Fruit fly (Drosophila melanogaster) whole organism, embryonic: ENCODE results near the gene Ufd4.

Source experiments
- Adf1 ChIP-seq: fragments of 200-800 bp; sonication (Bioruptor generic); IDR thresholded peaks from 2 replicates; pipeline ENCODE4 v1.3.6; 2022; ENCODE audit warnings: missing biosample characterization, missing genetic modification characterization
- BEAF-32 ChIP-seq: fragments of 200-800 bp; sonication (Bioruptor generic); optimal IDR thresholded peaks from 3 replicates; lab custom pipeline; 2017; ENCODE audit warnings: missing biosample characterization, missing genetic modification characterization, mild to moderate bottlenecking, moderate library complexity, missing genetic modification reagents
- Bgb ChIP-seq: fragments of 200-800 bp; sonication (Bioruptor generic); IDR thresholded peaks from 2 replicates; pipeline ENCODE4 v1.3.6; 2022; ENCODE audit warnings: missing biosample characterization, missing genetic modification characterization; ENCODE audit not compliant: partially characterized antibody
- Blimp-1 ChIP-seq: fragments of 200-800 bp; sonication (Bioruptor generic); optimal IDR thresholded peaks from 3 replicates; lab custom pipeline; 2018; ENCODE audit warnings: missing biosample characterization, missing genetic modification characterization, mild to moderate bottlenecking, moderate library complexity, missing genetic modification reagents
- CG10321 ChIP-seq: fragments of 200-800 bp; sonication (Bioruptor generic); IDR thresholded peaks from 2 replicates; pipeline ENCODE4 v1.3.6; 2022; ENCODE audit warnings: missing biosample characterization, missing genetic modification characterization
- CG10654 ChIP-seq: fragments of 200-800 bp; sonication (Bioruptor generic); optimal IDR thresholded peaks from 2 replicates; lab custom pipeline; 2016; ENCODE audit warnings: missing biosample characterization, missing genetic modification characterization
- CG10979 ChIP-seq: fragments of 200-800 bp; sonication (Bioruptor generic); optimal IDR thresholded peaks from 2 replicates; lab custom pipeline; 2018; ENCODE audit warnings: missing biosample characterization, mild to moderate bottlenecking, missing genetic modification characterization, moderate library complexity
- CG11695 ChIP-seq: fragments of 200-800 bp; sonication (Bioruptor generic); IDR thresholded peaks from 3 replicates; pipeline ENCODE4 v1.3.6; 2022; ENCODE audit warnings: missing biosample characterization, missing genetic modification characterization
- CG12659 ChIP-seq: fragments of 200-800 bp; sonication (Bioruptor generic); optimal IDR thresholded peaks from 3 replicates; lab custom pipeline; 2017; ENCODE audit warnings: mild to moderate bottlenecking, missing biosample characterization, missing genetic modification reagents, missing genetic modification characterization
- CG14014 ChIP-seq: fragments of 200-800 bp; sonication (Bioruptor generic); IDR thresholded peaks from 2 replicates; pipeline ENCODE4 v1.3.6; 2022; ENCODE audit warnings: missing biosample characterization, missing genetic modification characterization
- CG15514 ChIP-seq: fragments of 200-800 bp; sonication (Bioruptor generic); optimal IDR thresholded peaks from 3 replicates; lab custom pipeline; 2017; ENCODE audit warnings: missing biosample characterization, missing genetic modification characterization, mild to moderate bottlenecking, moderate library complexity, missing genetic modification reagents
- CG2120 ChIP-seq: fragments of 200-800 bp; sonication (Bioruptor generic); optimal IDR thresholded peaks from 3 replicates; lab custom pipeline; 2016; ENCODE audit warnings: missing biosample characterization, missing genetic modification characterization
- CG2875 ChIP-seq: fragments of 200-800 bp; sonication (Bioruptor generic); optimal IDR thresholded peaks from 2 replicates; lab custom pipeline; 2017; ENCODE audit warnings: missing biosample characterization, mild to moderate bottlenecking, missing genetic modification characterization, missing genetic modification reagents
- CG31388 ChIP-seq: fragments of 200-800 bp; sonication (Bioruptor generic); optimal IDR thresholded peaks from 2 replicates; lab custom pipeline; 2016; ENCODE audit warnings: missing biosample characterization, missing genetic modification characterization
- CG3281 ChIP-seq: fragments of 200-800 bp; sonication (Bioruptor generic); optimal IDR thresholded peaks from 3 replicates; lab custom pipeline; 2017; ENCODE audit warnings: missing biosample characterization, mild to moderate bottlenecking, missing genetic modification characterization
- CG4282 ChIP-seq: fragments of 200-800 bp; sonication (Bioruptor generic); optimal IDR thresholded peaks from 2 replicates; lab custom pipeline; 2016; ENCODE audit warnings: missing biosample characterization, missing genetic modification characterization
- CG8089 ChIP-seq: fragments of 200-800 bp; sonication (Bioruptor generic); optimal IDR thresholded peaks from 3 replicates; lab custom pipeline; 2016; ENCODE audit warnings: missing biosample characterization, missing genetic modification characterization
- CG9437 ChIP-seq: fragments of 200-800 bp; sonication (Bioruptor generic); optimal IDR thresholded peaks from 2 replicates; lab custom pipeline; 2018; ENCODE audit warnings: missing biosample characterization, mild to moderate bottlenecking, missing genetic modification characterization
- Dbx ChIP-seq: fragments of 200-800 bp; sonication (Bioruptor generic); IDR thresholded peaks from 3 replicates; pipeline ENCODE4 v1.3.6; 2022; ENCODE audit warnings: missing biosample characterization, missing genetic modification characterization
- Deaf1 ChIP-seq: fragments of 200-800 bp; optimal IDR thresholded peaks from 3 replicates; lab custom pipeline; 2019; ENCODE audit warnings: missing biosample characterization, mild to moderate bottlenecking, missing genetic modification characterization, moderate library complexity
- Dfd ChIP-seq, 2 experiments: fragments of >200 bp; optimal IDR thresholded peaks; 2 replicates each; lab custom pipeline; 2017; ENCODE audit warnings: missing biosample characterization in 2 of 2, missing genetic modification characterization in 2 of 2
- Dip3 ChIP-seq: fragments of 200-800 bp; sonication (Bioruptor generic); optimal IDR thresholded peaks from 3 replicates; lab custom pipeline; 2016; ENCODE audit warnings: missing biosample characterization, missing genetic modification characterization
- Doc3 ChIP-seq: fragments of 200-800 bp; sonication (Bioruptor generic); IDR thresholded peaks from 3 replicates; pipeline ENCODE4 v1.3.6; 2022; ENCODE audit warnings: missing biosample characterization, missing genetic modification characterization; ENCODE audit not compliant: partially characterized antibody
- Ets65A ChIP-seq: fragments of 200-800 bp; sonication (Bioruptor generic); peaks from one replicate; lab custom pipeline; 2016; ENCODE audit warnings: missing biosample characterization, missing genetic modification characterization
- HLH4C ChIP-seq: fragments of 200-800 bp; sonication (Bioruptor generic); IDR thresholded peaks from 3 replicates; pipeline ENCODE4 v1.3.6; 2022; ENCODE audit warnings: missing biosample characterization, missing genetic modification characterization; ENCODE audit not compliant: partially characterized antibody
- Jarid2 ChIP-seq: fragments of 200-800 bp; sonication (Bioruptor generic); optimal IDR thresholded peaks from 3 replicates; lab custom pipeline; 2017; ENCODE audit warnings: mild to moderate bottlenecking, missing biosample characterization, missing genetic modification reagents, missing genetic modification characterization
- Med ChIP-seq: fragments of 200-800 bp; sonication (Bioruptor generic); peaks from one replicate; lab custom pipeline; 2016; ENCODE audit warnings: missing biosample characterization, missing genetic modification characterization, mild to moderate bottlenecking, inconsistent platforms, moderate library complexity
- Meics ChIP-seq: fragments of 200-800 bp; sonication (Bioruptor generic); optimal IDR thresholded peaks from 2 replicates; lab custom pipeline; 2017; ENCODE audit warnings: missing biosample characterization, mild to moderate bottlenecking, missing genetic modification characterization
- NK7.1 ChIP-seq: fragments of 200-800 bp; sonication (Bioruptor generic); optimal IDR thresholded peaks from 3 replicates; lab custom pipeline; 2016; ENCODE audit warnings: missing biosample characterization, missing genetic modification characterization
- Rfx ChIP-seq: fragments of 200-800 bp; sonication (Bioruptor generic); IDR thresholded peaks from 2 replicates; pipeline ENCODE4 v1.3.6; 2022; ENCODE audit warnings: missing biosample characterization, missing genetic modification characterization
- Scr ChIP-seq: fragments of 200-800 bp; sonication (Bioruptor generic); IDR thresholded peaks from 2 replicates; pipeline ENCODE4 v1.3.6; 2022; ENCODE audit warnings: missing biosample characterization, missing genetic modification characterization; ENCODE audit not compliant: partially characterized antibody
- Sry-δ ChIP-seq: fragments of 200-800 bp; sonication (Bioruptor generic); optimal IDR thresholded peaks from 2 replicates; lab custom pipeline; 2016; ENCODE audit warnings: missing biosample characterization, missing genetic modification characterization
- Vsx1 ChIP-seq: fragments of 200-800 bp; sonication (Bioruptor generic); optimal IDR thresholded peaks from 2 replicates; lab custom pipeline; 2017; ENCODE audit warnings: missing biosample characterization, mild to moderate bottlenecking, missing genetic modification characterization, missing genetic modification reagents
- aop ChIP-seq: fragments of 200-800 bp; sonication (Bioruptor generic); IDR thresholded peaks from 2 replicates; pipeline ENCODE4 v1.3.6; 2022; ENCODE audit warnings: missing biosample characterization, missing genetic modification characterization
- br ChIP-seq: fragments of >200 bp; optimal IDR thresholded peaks from 2 replicates; lab custom pipeline; 2017
- chinmo ChIP-seq: fragments of 200-800 bp; sonication (Bioruptor generic); IDR thresholded peaks from 4 replicates; pipeline ENCODE4 v1.3.6; 2022; ENCODE audit warnings: missing biosample characterization, missing genetic modification characterization; ENCODE audit not compliant: partially characterized antibody
- disco-r ChIP-seq: fragments of 200-800 bp; sonication (Bioruptor generic); optimal IDR thresholded peaks from 2 replicates; lab custom pipeline; 2016; ENCODE audit warnings: missing biosample characterization, missing genetic modification characterization
- dm ChIP-seq: fragments of 200-800 bp; sonication (Bioruptor generic); optimal IDR thresholded peaks from 3 replicates; lab custom pipeline; 2016; ENCODE audit warnings: missing biosample characterization, missing genetic modification characterization
- en ChIP-seq: fragments of 200-800 bp; sonication (Bioruptor generic); optimal IDR thresholded peaks from 2 replicates; lab custom pipeline; 2016; ENCODE audit warnings: missing biosample characterization, missing genetic modification characterization
- gfzf ChIP-seq: fragments of 200-800 bp; sonication (Bioruptor generic); optimal IDR thresholded peaks from 2 replicates; lab custom pipeline; 2016; ENCODE audit warnings: missing biosample characterization, mild to moderate bottlenecking, missing genetic modification characterization, moderate library complexity
- gsb-n ChIP-seq: fragments of 200-800 bp; sonication (Bioruptor generic); optimal IDR thresholded peaks from 3 replicates; lab custom pipeline; 2018; ENCODE audit warnings: missing biosample characterization, mild to moderate bottlenecking, missing genetic modification characterization
- hb ChIP-seq: fragments of 200-800 bp; sonication (Bioruptor generic); IDR thresholded peaks from 3 replicates; pipeline ENCODE4 v1.3.6; 2022; ENCODE audit warnings: missing biosample characterization, missing genetic modification characterization; ENCODE audit not compliant: partially characterized antibody
- lilli ChIP-seq: fragments of 200-800 bp; sonication (Bioruptor generic); optimal IDR thresholded peaks from 3 replicates; lab custom pipeline; 2016; ENCODE audit warnings: missing biosample characterization, missing genetic modification characterization
- mld ChIP-seq: fragments of 200-800 bp; sonication (Bioruptor generic); IDR thresholded peaks from 3 replicates; pipeline ENCODE4 v1.3.6; 2022; ENCODE audit warnings: missing biosample characterization, missing genetic modification characterization; ENCODE audit not compliant: partially characterized antibody
- nerfin-1 ChIP-seq: fragments of 200-800 bp; sonication (Bioruptor generic); optimal IDR thresholded peaks from 3 replicates; lab custom pipeline; 2019; ENCODE audit warnings: missing biosample characterization, mild to moderate bottlenecking, missing genetic modification characterization, moderate library complexity
- pb ChIP-seq: fragments of 200-800 bp; sonication (Bioruptor generic); optimal IDR thresholded peaks from 3 replicates; lab custom pipeline; 2016; ENCODE audit warnings: missing biosample characterization, missing genetic modification characterization
- pzg ChIP-seq: fragments of 200-800 bp; sonication (Bioruptor generic); optimal IDR thresholded peaks from 3 replicates; lab custom pipeline; 2018; ENCODE audit warnings: missing biosample characterization, mild to moderate bottlenecking, missing genetic modification characterization, moderate library complexity
- shn ChIP-seq: fragments of 200-800 bp; sonication (Bioruptor generic); optimal IDR thresholded peaks from 3 replicates; lab custom pipeline; 2016; ENCODE audit warnings: missing biosample characterization, missing genetic modification characterization
- tna ChIP-seq: fragments of 200-800 bp; sonication (Bioruptor generic); IDR thresholded peaks from 2 replicates; pipeline ENCODE4 v1.3.6; 2022; ENCODE audit warnings: missing biosample characterization, missing genetic modification characterization; ENCODE audit not compliant: partially characterized antibody

Ufd4 gene

dm6 chr2L:10321036-10321583 is 28.9 kb upstream of the Ufd4 start (continued):
- TF ChIP-seq HLH4C (GFP tag; lab: Robert Waterston, UW) (peak; percentile 63; the same call in 2 of the 3 replicates), CG15514 (GFP tag; lab: Kevin White, UChicago) (peak; percentile 6), gsb-n (tag; lab: Kevin White, UChicago) (no peak), Dfd (GFP tag; optimal IDR thresholded peaks at IDR 0.05; lab: Kevin White, UChicago) (no peak), CG12659 (GFP tag; lab: Kevin White, UChicago) (peak; percentile 26), Bgb (peak; percentile 46; the same call in 1 of the 2 replicates), Deaf1 (tag; lab: Kevin White, UChicago) (no peak), CG4282 (GFP tag; lab: Kevin White, UChicago) (no peak), disco-r (GFP tag; lab: Kevin White, UChicago) (peak; percentile 31), CG8089 (GFP tag; lab: Kevin White, UChicago) (no peak), Dbx (peak; percentile 43; the same call in 1 of the 3 replicates), CG10654 (GFP tag; lab: Kevin White, UChicago) (no peak), CG10321 (GFP tag; lab: Robert Waterston, UW) (no peak), CG3281 (GFP tag; lab: Kevin White, UChicago) (peak; percentile 49), Blimp-1 (no peak), nerfin-1 (peak; percentile 10), br (no peak), tna (GFP tag; lab: Robert Waterston, UW) (peak; percentile 57), en (GFP tag; lab: Kevin White, UChicago) (peak; percentile 15), lilli (GFP tag; lab: Kevin White, UChicago) (peak; percentile 42), CG14014 (GFP tag; lab: Robert Waterston, UW) (0 out of 2 replicates have a peak, but pooled peaks have one; percentile 34), Dip3 (no peak), Ets65A (GFP tag; lab: Kevin White, UChicago) (peak; percentile 85), chinmo (no peak), CG2875 (GFP tag; lab: Kevin White, UChicago) (no peak), CG31388 (GFP tag; lab: Kevin White, UChicago) (no peak), NK7.1 (no peak), Scr (GFP tag; lab: Robert Waterston, UW) (peak; percentile 81), Vsx1 (GFP tag; lab: Kevin White, UChicago) (no peak), Sry-δ (GFP tag; lab: Kevin White, UChicago) (peak; percentile 76), mld (GFP tag; lab: Robert Waterston, UW) (0 out of 3 replicates have a peak, but pooled peaks have one; percentile 51), Doc3 (GFP tag; lab: Robert Waterston, UW) (peak; percentile 72; the same call in 2 of the 3 replicates), pb (peak; percentile 4), pzg (GFP tag; lab: Kevin White, UChicago) (no peak), Adf1 (no peak), dm (GFP tag; lab: Kevin White, UChicago) (no peak), gfzf (GFP tag; lab: Kevin White, UChicago) (peak; percentile 5), shn (no peak), CG2120 (GFP tag; lab: Kevin White, UChicago) (no peak), Jarid2 (GFP tag; lab: Kevin White, UChicago) (no peak), CG10979 (peak; percentile 4), Rfx (GFP tag; lab: Robert Waterston, UW) (peak; percentile 56; the same call in 1 of the 2 replicates), Meics (GFP tag; lab: Kevin White, UChicago) (peak; percentile 16), hb (GFP tag; lab: Robert Waterston, UW) (peak; percentile 68; the same call in 1 of the 3 replicates), CG9437 (GFP tag; lab: Kevin White, UChicago) (peak; percentile 7), CG11695 (GFP tag; lab: Robert Waterston, UW) (0 out of 3 replicates have a peak, but pooled peaks have one; percentile 15), aop (GFP tag; lab: Robert Waterston, UW) (no peak), BEAF-32 (GFP tag; lab: Kevin White, UChicago) (peak; percentile 78), Med (GFP tag; lab: Kevin White, UChicago) (peak; percentile 75)
